Worm (Caenorhabditis elegans): Measurements from ENCODE around the gene R05H5.7.

The R05H5.7 gene

ce11 chrII:10239595-10239994 lies 47.3 kb downstream of the R05H5.7 start, which contains the start of gene mec-15:
Gene mec-15, minus strand, starts transcription at chrII:10239695.
- TF ChIP-seq elt-2 (tag; optimal IDR thresholded peaks at IDR 0.05) (no peak), pha-2 (tag; optimal IDR thresholded peaks at IDR 0.05) (no peak), ceh-45 (GFP tag; IDR thresholded peaks at IDR 0.05) (no peak)

ce11 chrII:10242294-10242693 lies 50.0 kb downstream of the R05H5.7 start, which contains the start of gene mrps-14:
Gene mrps-14, minus strand, starts transcription at chrII:10242490.
- TF ChIP-seq elt-4 (tag; optimal IDR thresholded peaks at IDR 0.05), result no peak
- TF ChIP-seq lin-11 (tag; optimal IDR thresholded peaks at IDR 0.05), result no peak
- no peak for TF ChIP-seq ceh-48 (tag; optimal IDR thresholded peaks at IDR 0.05)
- no peak for TF ChIP-seq ceh-19 (GFP tag; optimal IDR thresholded peaks at IDR 0.05)
- TF ChIP-seq ttx-3 (tag; optimal IDR thresholded peaks at IDR 0.05), result no peak
